Worm (Caenorhabditis elegans) whole organism, L1 larva: ENCODE data around the gene F20D6.12.

Experiments used
- fos-1 ChIP-seq: fragments of 150-350 bp; optimal IDR thresholded peaks from 2 replicates; lab custom pipeline; 2014; ENCODE audit warnings: missing biosample characterization, missing genetic modification characterization
- nhr-11 ChIP-seq: fragments of 150-350 bp; optimal IDR thresholded peaks from 2 replicates; lab custom pipeline; 2014; ENCODE audit warnings: missing biosample characterization, missing genetic modification characterization
- nhr-77 ChIP-seq: fragments of 150-350 bp; optimal IDR thresholded peaks from 2 replicates; lab custom pipeline; 2014; ENCODE audit warnings: missing biosample characterization, missing genetic modification characterization
- ztf-4 ChIP-seq: fragments of 150-350 bp; optimal IDR thresholded peaks from 2 replicates; lab custom pipeline; 2014; ENCODE audit warnings: missing biosample characterization, missing genetic modification characterization

DNA sequence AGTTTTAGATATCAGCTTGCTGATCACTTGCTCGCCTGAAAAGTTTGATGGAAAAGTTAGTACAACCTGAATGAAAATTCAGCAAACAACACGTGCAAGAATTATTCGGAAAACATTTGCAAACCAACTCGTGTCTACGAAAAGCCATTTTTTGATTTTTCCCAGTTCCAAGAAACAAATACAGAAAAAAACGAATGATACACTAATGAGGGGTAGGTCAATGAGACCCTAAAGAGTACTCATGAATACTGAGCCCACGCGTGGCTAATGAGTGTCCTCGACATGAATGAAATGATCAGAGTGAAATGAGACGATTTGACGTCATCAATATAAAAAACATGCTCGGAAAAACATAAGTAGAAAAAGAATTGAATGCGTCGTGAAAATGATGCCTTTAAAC, 22.1 kb upstream of the F20D6.12 start:
- TF ChIP-seq nhr-11 (peak; percentile 17), nhr-77 (tag; lab: Kevin White, UChicago) (no peak), fos-1 (tag; lab: Kevin White, UChicago) (no peak), ztf-4 (tag; lab: Kevin White, UChicago) (peak; percentile 33)
